Worm (Caenorhabditis elegans) whole organism, early embryonic: ENCODE results near the gene mct-5.
"Not testable (repeated sequence)": the region's sequence is repeated elsewhere in the genome, so short reads cannot be mapped to it uniquely, and the experiment has no call there.

Experiments
- B0310.2 ChIP-seq: sonication (generic microtip); optimal IDR thresholded peaks from 2 replicates; lab custom pipeline; 2016; ENCODE audit warnings: mild to moderate bottlenecking, missing genetic modification characterization, missing compliant biosample characterization
- F13C5.2 ChIP-seq: sonication (generic microtip); optimal IDR thresholded peaks from 2 replicates; lab custom pipeline; 2017; ENCODE audit warnings: mild to moderate bottlenecking, missing genetic modification characterization, inconsistent platforms, missing compliant biosample characterization
- aly-1 ChIP-seq: sonication (generic microtip); optimal IDR thresholded peaks from 2 replicates; lab custom pipeline; 2016; ENCODE audit warnings: missing genetic modification characterization, missing compliant biosample characterization
- ama-1 ChIP-seq: fragments of 150-350 bp; optimal IDR thresholded peaks from 2 replicates; lab custom pipeline; 2014
- ceh-13 ChIP-seq: fragments of 200-800 bp; sonication (Bioruptor generic); optimal IDR thresholded peaks from 2 replicates; lab custom pipeline; 2018; ENCODE audit warnings: mild to moderate bottlenecking, missing genetic modification characterization, missing compliant biosample characterization
- ceh-36 ChIP-seq: sonication (generic microtip); optimal IDR thresholded peaks from 2 replicates; lab custom pipeline; 2016; ENCODE audit warnings: missing genetic modification characterization, inconsistent platforms, missing compliant biosample characterization
- ets-7 ChIP-seq: sonication (generic microtip); optimal IDR thresholded peaks from 2 replicates; lab custom pipeline; 2016; ENCODE audit warnings: missing genotype, missing genetic modification characterization, missing compliant biosample characterization
- flt-1 ChIP-seq: fragments of 200-800 bp; sonication (Bioruptor generic); IDR thresholded peaks from 2 replicates; pipeline ENCODE4 v1.3.6; 2022; ENCODE audit warnings: missing genetic modification characterization, missing compliant biosample characterization
- hmbx-1 ChIP-seq: sonication (generic microtip); optimal IDR thresholded peaks from 2 replicates; lab custom pipeline; 2016; ENCODE audit warnings: mild to moderate bottlenecking, missing genetic modification characterization, missing compliant biosample characterization
- hmg-4 ChIP-seq: fragments of 200-800 bp; sonication (Bioruptor generic); optimal IDR thresholded peaks from 2 replicates; lab custom pipeline; 2018; ENCODE audit warnings: mild to moderate bottlenecking, missing genetic modification characterization, missing compliant biosample characterization
- hnd-1 ChIP-seq: sonication (generic microtip); optimal IDR thresholded peaks from 2 replicates; lab custom pipeline; 2016; ENCODE audit warnings: missing genetic modification characterization, missing compliant biosample characterization
- pes-1 ChIP-seq: fragments of 200-800 bp; sonication (Bioruptor generic); IDR thresholded peaks from 2 replicates; pipeline ENCODE4 v1.3.6; 2022; ENCODE audit warnings: missing genetic modification reagents, missing genetic modification characterization, missing compliant biosample characterization
- scrt-1 ChIP-seq: fragments of 200-800 bp; sonication (Bioruptor generic); IDR thresholded peaks from 2 replicates; pipeline ENCODE4 v1.3.6; 2022; ENCODE audit warnings: missing genetic modification characterization, missing compliant biosample characterization
- sea-1 ChIP-seq: fragments of 200-800 bp; sonication (Bioruptor generic); conservative IDR thresholded peaks from 2 replicates; pipeline ENCODE4 v1.3.6; 2022; ENCODE audit warnings: missing genetic modification characterization, missing compliant biosample characterization
- tbx-11 ChIP-seq: fragments of 200-800 bp; sonication (Bioruptor generic); IDR thresholded peaks from 2 replicates; pipeline ENCODE4 v1.3.6; 2022; ENCODE audit warnings: missing genetic modification characterization, missing compliant biosample characterization
- tbx-37 ChIP-seq: fragments of 200-800 bp; sonication (Bioruptor generic); conservative IDR thresholded peaks from 2 replicates; pipeline ENCODE4 v1.3.6; 2022; ENCODE audit warnings: missing genetic modification reagents, missing genetic modification characterization, missing compliant biosample characterization
- tra-4 ChIP-seq: sonication (generic microtip); optimal IDR thresholded peaks from 2 replicates; lab custom pipeline; 2017; ENCODE audit warnings: missing genetic modification characterization, missing compliant biosample characterization

The mct-5 gene

ce11 chrII:7099231-7099630 lies 838 bp upstream of the mct-5 start:
- TF ChIP-seq ets-7 (tag; lab: Kevin White, UChicago) (no peak), scrt-1 (no peak), sea-1 (GFP tag; lab: Robert Waterston, UW) (no peak), flt-1 (GFP tag; lab: Robert Waterston, UW) (no peak), tbx-11 (GFP tag; lab: Robert Waterston, UW) (no peak), hnd-1 (tag; lab: Kevin White, UChicago) (no peak), tbx-37 (GFP tag; lab: Robert Waterston, UW) (no peak), F13C5.2 (tag; lab: Kevin White, UChicago) (no peak), B0310.2 (no peak), ceh-13 (GFP tag; lab: Kevin White, UChicago) (no peak), pes-1 (no peak), tra-4 (no peak), aly-1 (tag; lab: Kevin White, UChicago) (no peak), ama-1 (no peak), hmg-4 (no peak), hmbx-1 (tag; lab: Kevin White, UChicago) (no peak), ceh-36 (tag; lab: Kevin White, UChicago) (no peak)

ce11 chrII:7095970-7096369 lies 2.4 kb downstream of the mct-5 start:
- TF ChIP-seq ama-1 (no peak), flt-1 (GFP tag; lab: Robert Waterston, UW) (no peak), tbx-11 (GFP tag; lab: Robert Waterston, UW) (no peak), tra-4 (no peak)

- TF ChIP-seq aly-1 (tag; lab: Kevin White, UChicago) (no peak), ama-1 (no peak), B0310.2 (peak; percentile 19), tbx-37 (GFP tag; lab: Robert Waterston, UW) (no peak), hmg-4 (no peak), pes-1 (no peak), F13C5.2 (tag; lab: Kevin White, UChicago) (no peak), scrt-1 (no peak), sea-1 (GFP tag; lab: Robert Waterston, UW) (0 out of 2 replicates have a peak, but pooled peaks have one; percentile 18)
Measured at ce11 chrII:7093339-7093821, 5.0 kb downstream of the mct-5 start, which contains the start of gene T02G5.3. Gene T02G5.3 (plus strand): TSS chrII:7093389.

- TF ChIP-seq sea-1 (GFP tag; lab: Robert Waterston, UW) (no peak), hmbx-1 (tag; lab: Kevin White, UChicago) (no peak), tbx-37 (GFP tag; lab: Robert Waterston, UW) (no peak), hmg-4 (peak; percentile 44), B0310.2 (no peak), pes-1 (0 out of 2 replicates have a peak, but pooled peaks have one; percentile 4), hnd-1 (tag; lab: Kevin White, UChicago) (no peak)
Measured at ce11 chrII:7090852-7091251, 7.5 kb downstream of the mct-5 start.

ce11 chrII:7090085-7090484 lies 8.3 kb downstream of the mct-5 start:
- no peak for TF ChIP-seq sea-1 (GFP tag; lab: Robert Waterston, UW)
- TF ChIP-seq ceh-13 (GFP tag; lab: Kevin White, UChicago), result no peak
- TF ChIP-seq pes-1, result no peak
- no peak for TF ChIP-seq B0310.2

- TF ChIP-seq ets-7 (tag; lab: Kevin White, UChicago); tbx-37 (GFP tag; lab: Robert Waterston, UW); sea-1 (GFP tag; lab: Robert Waterston, UW): not testable (repeated sequence)
Measured at ce11 chrII:7084021-7084420, 14.4 kb downstream of the mct-5 start, which contains the start of the genes T02G5.14 and T02G5.15. Gene T02G5.14 (plus strand): TSS chrII:7084321. Gene T02G5.15 (plus strand): TSS chrII:7084321.

ce11 chrII:7075564-7076228 lies 22.7 kb downstream of the mct-5 start, which contains the start of gene T02G5.7:
Gene T02G5.7 (plus strand): TSS chrII:7075614.
- TF ChIP-seq tbx-37 (GFP tag; lab: Robert Waterston, UW), result no peak
- no peak for TF ChIP-seq sea-1 (GFP tag; lab: Robert Waterston, UW)
- no peak for TF ChIP-seq aly-1 (tag; lab: Kevin White, UChicago)
- TF ChIP-seq ets-7 (tag; lab: Kevin White, UChicago), result no peak
- no peak for TF ChIP-seq tra-4
- no peak for TF ChIP-seq B0310.2
- TF ChIP-seq ceh-36 (tag; lab: Kevin White, UChicago), result no peak
- no peak for TF ChIP-seq ama-1
- TF ChIP-seq flt-1 (GFP tag; lab: Robert Waterston, UW), result no peak
- TF ChIP-seq ceh-13 (GFP tag; lab: Kevin White, UChicago), result no peak
- no peak for TF ChIP-seq hmg-4
- TF ChIP-seq hnd-1 (tag; lab: Kevin White, UChicago), result no peak
- TF ChIP-seq F13C5.2 (tag; lab: Kevin White, UChicago), result no peak
- no peak for TF ChIP-seq hmbx-1 (tag; lab: Kevin White, UChicago)

- TF ChIP-seq hmbx-1 (tag; lab: Kevin White, UChicago) (no peak), hnd-1 (tag; lab: Kevin White, UChicago) (no peak), sea-1 (GFP tag; lab: Robert Waterston, UW) (no peak)
Measured at ce11 chrII:7073537-7073913, 24.9 kb downstream of the mct-5 start, which contains the start of gene kat-1. Gene kat-1 (plus strand): TSS chrII:7073814.
